Fruit fly (Drosophila melanogaster) whole organism, embryonic: ENCODE results near the gene Spc105R.
A peak's percentile ranks its signal among the peaks of the same experiment; 100 is the strongest.

Experiments
- CG10979 ChIP-seq: fragments of 200-800 bp; sonication (Bioruptor generic); optimal IDR thresholded peaks from 2 replicates; lab custom pipeline; 2018; ENCODE audit warnings: missing biosample characterization, mild to moderate bottlenecking, missing genetic modification characterization, moderate library complexity
- CG12104 ChIP-seq: fragments of 200-800 bp; sonication (Bioruptor generic); optimal IDR thresholded peaks from 3 replicates; lab custom pipeline; 2016; ENCODE audit warnings: missing biosample characterization, missing genetic modification characterization
- CG14441 ChIP-seq: fragments of 200-800 bp; sonication (Bioruptor generic); IDR thresholded peaks from 2 replicates; pipeline ENCODE4 v1.3.6; 2022; ENCODE audit warnings: missing biosample characterization, missing genetic modification characterization
- CG15479 ChIP-seq: fragments of 200-800 bp; sonication (Bioruptor generic); optimal IDR thresholded peaks from 3 replicates; lab custom pipeline; 2019; ENCODE audit warnings: missing biosample characterization, mild to moderate bottlenecking, missing genetic modification characterization, moderate library complexity
- CG15696 ChIP-seq: fragments of 200-800 bp; sonication (Bioruptor generic); optimal IDR thresholded peaks from 2 replicates; lab custom pipeline; 2019; ENCODE audit warnings: missing biosample characterization, mild to moderate bottlenecking, missing genetic modification characterization, moderate library complexity
- CG1603 ChIP-seq: fragments of 200-800 bp; sonication (Bioruptor generic); optimal IDR thresholded peaks from 2 replicates; lab custom pipeline; 2019; ENCODE audit warnings: missing biosample characterization, mild to moderate bottlenecking, missing genetic modification characterization, moderate library complexity
- CG1647 ChIP-seq: fragments of 200-800 bp; sonication (Bioruptor generic); optimal IDR thresholded peaks from 3 replicates; lab custom pipeline; 2016; ENCODE audit warnings: missing biosample characterization, missing genetic modification characterization
- CG16863 ChIP-seq: fragments of 200-800 bp; sonication (Bioruptor generic); optimal IDR thresholded peaks from 3 replicates; lab custom pipeline; 2016; ENCODE audit warnings: missing biosample characterization, missing genetic modification characterization
- CG17568 ChIP-seq: fragments of 200-800 bp; sonication (Bioruptor generic); optimal IDR thresholded peaks from 2 replicates; lab custom pipeline; 2018; ENCODE audit warnings: missing biosample characterization, mild to moderate bottlenecking, missing genetic modification characterization, moderate library complexity
- CG18476 ChIP-seq: fragments of 200-800 bp; sonication (Bioruptor generic); optimal IDR thresholded peaks from 2 replicates; lab custom pipeline; 2016; ENCODE audit warnings: missing biosample characterization, mild to moderate bottlenecking, missing genetic modification characterization
- CG18599 ChIP-seq: fragments of 200-800 bp; sonication (Bioruptor generic); optimal IDR thresholded peaks from 3 replicates; lab custom pipeline; 2017; ENCODE audit warnings: missing biosample characterization, missing genetic modification characterization, mild to moderate bottlenecking, moderate library complexity, missing genetic modification reagents
- CG18619 ChIP-seq: fragments of 200-800 bp; sonication (Bioruptor generic); optimal IDR thresholded peaks from 3 replicates; lab custom pipeline; 2017; ENCODE audit warnings: missing biosample characterization, mild to moderate bottlenecking, missing genetic modification characterization
- CG2875 ChIP-seq: fragments of 200-800 bp; sonication (Bioruptor generic); optimal IDR thresholded peaks from 2 replicates; lab custom pipeline; 2017; ENCODE audit warnings: missing biosample characterization, mild to moderate bottlenecking, missing genetic modification characterization, missing genetic modification reagents
- CG31388 ChIP-seq: fragments of 200-800 bp; sonication (Bioruptor generic); optimal IDR thresholded peaks from 2 replicates; lab custom pipeline; 2016; ENCODE audit warnings: missing biosample characterization, missing genetic modification characterization
- CG4282 ChIP-seq: fragments of 200-800 bp; sonication (Bioruptor generic); optimal IDR thresholded peaks from 2 replicates; lab custom pipeline; 2016; ENCODE audit warnings: missing biosample characterization, missing genetic modification characterization
- CG4617 ChIP-seq: fragments of 200-800 bp; sonication (Bioruptor generic); optimal IDR thresholded peaks from 3 replicates; lab custom pipeline; 2016; ENCODE audit warnings: missing biosample characterization, missing genetic modification characterization, borderline replicate concordance
- CG4730 ChIP-seq: fragments of 200-800 bp; sonication (Bioruptor generic); IDR thresholded peaks from 2 replicates; pipeline ENCODE4 v1.3.6; 2022; ENCODE audit warnings: missing biosample characterization, missing genetic modification characterization
- CG4820 ChIP-seq: fragments of 200-800 bp; sonication (Bioruptor generic); optimal IDR thresholded peaks from 3 replicates; lab custom pipeline; 2016; ENCODE audit warnings: missing biosample characterization, missing genetic modification characterization
- CG7786 ChIP-seq: fragments of 200-800 bp; sonication (Bioruptor generic); optimal IDR thresholded peaks from 2 replicates; lab custom pipeline; 2016; ENCODE audit warnings: missing biosample characterization, missing genetic modification characterization
- CG9932 ChIP-seq: fragments of 200-800 bp; sonication (Bioruptor generic); IDR thresholded peaks from 2 replicates; pipeline ENCODE4 v1.3.6; 2022; ENCODE audit warnings: missing biosample characterization, missing genetic modification characterization
- Fer2 ChIP-seq: fragments of 200-800 bp; sonication (Bioruptor generic); optimal IDR thresholded peaks from 2 replicates; lab custom pipeline; 2018; ENCODE audit warnings: missing biosample characterization, mild to moderate bottlenecking, missing genetic modification characterization, moderate library complexity
- Gug ChIP-seq: fragments of 200-800 bp; sonication (Bioruptor generic); IDR thresholded peaks from 4 replicates; pipeline ENCODE4 v1.3.6; 2022; ENCODE audit warnings: missing biosample characterization, missing genetic modification characterization
- H2.0 ChIP-seq: fragments of 200-800 bp; sonication (Bioruptor generic); IDR thresholded peaks from 2 replicates; pipeline ENCODE4 v1.3.6; 2022; ENCODE audit warnings: missing biosample characterization, missing genetic modification characterization
- Hey ChIP-seq: fragments of 200-800 bp; sonication (Bioruptor generic); optimal IDR thresholded peaks from 3 replicates; lab custom pipeline; 2018; ENCODE audit warnings: missing biosample characterization, mild to moderate bottlenecking, missing genetic modification characterization
- Lpt ChIP-seq: fragments of >200 bp; optimal IDR thresholded peaks from 2 replicates; lab custom pipeline; 2018; ENCODE audit warnings: missing biosample characterization, missing genetic modification characterization
- NC2α ChIP-seq: fragments of 200-800 bp; sonication (Bioruptor generic); optimal IDR thresholded peaks from 2 replicates; lab custom pipeline; 2016; ENCODE audit warnings: missing biosample characterization, missing genetic modification characterization
- Nf-YC ChIP-seq: fragments of 200-800 bp; optimal IDR thresholded peaks from 3 replicates; lab custom pipeline; 2019; ENCODE audit warnings: missing biosample characterization, mild to moderate bottlenecking, missing genetic modification characterization, moderate library complexity
- Opbp ChIP-seq: fragments of 200-800 bp; sonication (Bioruptor generic); IDR thresholded peaks from 3 replicates; pipeline ENCODE4 v1.3.6; 2022; ENCODE audit warnings: missing biosample characterization, missing genetic modification characterization; ENCODE audit not compliant: partially characterized antibody
- Ptx1 ChIP-seq: fragments of 200-800 bp; sonication (Bioruptor generic); IDR thresholded peaks from 2 replicates; pipeline ENCODE4 v1.3.6; 2022; ENCODE audit warnings: missing biosample characterization, missing genetic modification characterization
- Sox100B ChIP-seq: fragments of 200-800 bp; sonication (Bioruptor generic); optimal IDR thresholded peaks from 3 replicates; lab custom pipeline; 2018; ENCODE audit warnings: missing biosample characterization, mild to moderate bottlenecking, missing genetic modification characterization
- abd-A ChIP-seq: fragments of 200-800 bp; sonication (Bioruptor generic); optimal IDR thresholded peaks from 3 replicates; lab custom pipeline; 2019; ENCODE audit warnings: missing biosample characterization, mild to moderate bottlenecking, missing genetic modification characterization, moderate library complexity
- cas ChIP-seq: fragments of 200-800 bp; sonication (Bioruptor generic); IDR thresholded peaks from 2 replicates; pipeline ENCODE4 v1.3.6; 2022; ENCODE audit warnings: missing biosample characterization, missing genetic modification characterization
- corto ChIP-seq: fragments of 200-800 bp; sonication (Bioruptor generic); optimal IDR thresholded peaks from 2 replicates; lab custom pipeline; 2016; ENCODE audit warnings: missing biosample characterization, mild to moderate bottlenecking, missing genetic modification characterization, moderate library complexity
- crol ChIP-seq: fragments of 200-800 bp; sonication (Bioruptor generic); IDR thresholded peaks from 2 replicates; pipeline ENCODE4 v1.3.6; 2022; ENCODE audit warnings: missing biosample characterization, missing genetic modification characterization
- danr ChIP-seq: fragments of 200-800 bp; sonication (Bioruptor generic); IDR thresholded peaks from 2 replicates; pipeline ENCODE4 v1.3.6; 2022; ENCODE audit warnings: missing biosample characterization, missing genetic modification characterization
- dpn ChIP-seq, 2 experiments: fragments of 200-800 bp; sonication (Bioruptor generic); optimal IDR thresholded peaks; 3 replicates each; lab custom pipeline; 2016; ENCODE audit warnings: missing biosample characterization in 2 of 2, missing genetic modification characterization in 2 of 2
- emc ChIP-seq: fragments of 200-800 bp; sonication (Bioruptor generic); optimal IDR thresholded peaks from 2 replicates; lab custom pipeline; 2016; ENCODE audit warnings: missing biosample characterization, missing genetic modification characterization
- esg ChIP-seq: fragments of 200-800 bp; sonication (Bioruptor generic); conservative IDR thresholded peaks from 2 replicates; pipeline ENCODE4 v1.3.6; 2022; ENCODE audit warnings: missing biosample characterization, missing genetic modification characterization
- ewg ChIP-seq: fragments of 200-800 bp; sonication (Bioruptor generic); optimal IDR thresholded peaks from 3 replicates; lab custom pipeline; 2017; ENCODE audit warnings: mild to moderate bottlenecking, missing biosample characterization, missing genetic modification reagents, missing genetic modification characterization
- eyg ChIP-seq: fragments of 200-800 bp; sonication (Bioruptor generic); optimal IDR thresholded peaks from 3 replicates; lab custom pipeline; 2016; ENCODE audit warnings: missing biosample characterization, missing genetic modification characterization
- fd102C ChIP-seq: fragments of 200-800 bp; sonication (Bioruptor generic); optimal IDR thresholded peaks from 2 replicates; lab custom pipeline; 2018; ENCODE audit warnings: missing biosample characterization, mild to moderate bottlenecking, missing genetic modification characterization, moderate library complexity
- fd3F ChIP-seq: fragments of 200-800 bp; sonication (Bioruptor generic); optimal IDR thresholded peaks from 2 replicates; lab custom pipeline; 2018; ENCODE audit warnings: missing biosample characterization, mild to moderate bottlenecking, missing genetic modification characterization, moderate library complexity
- gcm ChIP-seq: fragments of 200-800 bp; sonication (Bioruptor generic); optimal IDR thresholded peaks from 2 replicates; lab custom pipeline; 2019; ENCODE audit warnings: missing biosample characterization, mild to moderate bottlenecking, missing genetic modification characterization, moderate library complexity
- gt ChIP-seq: fragments of 200-800 bp; sonication (Bioruptor generic); IDR thresholded peaks from 2 replicates; pipeline ENCODE4 v1.3.6; 2022; ENCODE audit warnings: missing biosample characterization, missing genetic modification characterization
- nom ChIP-seq: fragments of 200-800 bp; sonication (Bioruptor generic); optimal IDR thresholded peaks from 2 replicates; lab custom pipeline; 2017; ENCODE audit warnings: missing biosample characterization, missing genetic modification characterization, mild to moderate bottlenecking, moderate library complexity, missing genetic modification reagents
- peb ChIP-seq: fragments of 200-800 bp; sonication (Bioruptor generic); IDR thresholded peaks from 2 replicates; pipeline ENCODE4 v1.3.6; 2022; ENCODE audit warnings: missing biosample characterization, missing genetic modification characterization
- phol ChIP-seq: fragments of 200-800 bp; sonication (Bioruptor generic); optimal IDR thresholded peaks from 3 replicates; lab custom pipeline; 2018; ENCODE audit warnings: missing biosample characterization, mild to moderate bottlenecking, missing genetic modification characterization, moderate library complexity
- stwl ChIP-seq: fragments of 200-800 bp; sonication (Bioruptor generic); optimal IDR thresholded peaks from 3 replicates; lab custom pipeline; 2018; ENCODE audit warnings: missing biosample characterization, mild to moderate bottlenecking, missing genetic modification characterization, moderate library complexity
- twi ChIP-seq: fragments of 200-800 bp; optimal IDR thresholded peaks from 2 replicates; lab custom pipeline; 2019; ENCODE audit warnings: missing biosample characterization, mild to moderate bottlenecking, missing genetic modification characterization, moderate library complexity
- zen2 ChIP-seq: fragments of 200-800 bp; sonication (Bioruptor generic); IDR thresholded peaks from 3 replicates; pipeline ENCODE4 v1.3.6; 2022; ENCODE audit warnings: missing biosample characterization, missing genetic modification characterization; ENCODE audit not compliant: partially characterized antibody
- zfh1 ChIP-seq: fragments of 200-800 bp; sonication (Bioruptor generic); IDR thresholded peaks from 3 replicates; pipeline ENCODE4 v1.3.6; 2022; ENCODE audit warnings: missing biosample characterization, missing genetic modification characterization
- zfh2 ChIP-seq: fragments of 200-800 bp; sonication (Bioruptor generic); optimal IDR thresholded peaks from 2 replicates; lab custom pipeline; 2016; ENCODE audit warnings: missing biosample characterization, missing genetic modification characterization

Spc105R gene

dm6 chr3L:20769350-20769749 is 30.9 kb upstream of the Spc105R start, which contains the start of the genes CG4074 and CG4186 (continued):
- TF ChIP-seq zen2 (GFP tag; lab: Robert Waterston, UW) (no peak), CG16863 (GFP tag; lab: Kevin White, UChicago) (no peak), CG4617 (GFP tag; lab: Kevin White, UChicago) (peak; percentile 37), CG12104 (GFP tag; lab: Kevin White, UChicago) (no peak), CG2875 (no peak), CG15696 (tag; lab: Kevin White, UChicago) (no peak), esg (GFP tag; lab: Robert Waterston, UW) (no peak), CG4820 (GFP tag; lab: Kevin White, UChicago) (no peak), dpn (GFP tag; optimal IDR thresholded peaks at IDR 0.05; lab: Kevin White, UChicago) (no peak), abd-A (no peak), CG31388 (GFP tag; lab: Kevin White, UChicago) (no peak), Lpt (GFP tag; lab: Kevin White, UChicago) (no peak), zfh2 (GFP tag; lab: Kevin White, UChicago) (no peak), Opbp (GFP tag; lab: Robert Waterston, UW) (no peak), CG17568 (GFP tag; lab: Kevin White, UChicago) (peak; percentile 35), ewg (no peak), CG4282 (GFP tag; lab: Kevin White, UChicago) (no peak), zfh1 (0 out of 3 replicates have a peak, but pooled peaks have one; percentile 4), fd3F (GFP tag; lab: Kevin White, UChicago) (no peak), corto (GFP tag; lab: Kevin White, UChicago) (no peak), Ptx1 (GFP tag; lab: Robert Waterston, UW) (no peak), Nf-YC (tag; lab: Kevin White, UChicago) (peak; percentile 77), CG7786 (no peak), emc (GFP tag; lab: Kevin White, UChicago) (no peak), Sox100B (GFP tag; lab: Kevin White, UChicago) (no peak), NC2α (GFP tag; lab: Kevin White, UChicago) (no peak), gt (GFP tag; lab: Robert Waterston, UW) (no peak), cas (no peak), CG4730 (GFP tag; lab: Robert Waterston, UW) (no peak), CG15479 (no peak), fd102C (no peak), H2.0 (no peak), stwl (tag; lab: Kevin White, UChicago) (peak; percentile 89), twi (tag; lab: Kevin White, UChicago) (no peak), CG10979 (tag; lab: Kevin White, UChicago) (peak; percentile 4), Gug (GFP tag; lab: Robert Waterston, UW) (no peak), Hey (tag; lab: Kevin White, UChicago) (no peak), CG14441 (GFP tag; lab: Robert Waterston, UW) (no peak), eyg (no peak), phol (tag; lab: Kevin White, UChicago) (peak; percentile 42), gcm (GFP tag; lab: Kevin White, UChicago) (no peak), CG18619 (no peak), CG1603 (tag; lab: Kevin White, UChicago) (peak; percentile 62), CG18599 (no peak), Fer2 (no peak), nom (GFP tag; lab: Kevin White, UChicago) (no peak), CG18476 (GFP tag; lab: Kevin White, UChicago) (no peak), danr (GFP tag; lab: Robert Waterston, UW) (no peak), crol (GFP tag; lab: Robert Waterston, UW) (no peak), peb (GFP tag; lab: Robert Waterston, UW) (no peak), CG1647 (GFP tag; lab: Kevin White, UChicago) (no peak), CG9932 (GFP tag; lab: Robert Waterston, UW) (no peak)
